Fruit fly (Drosophila melanogaster) whole organism, embryonic: ENCODE data around the gene CG34290.

ENCODE experiments used
- ATbp ChIP-seq: fragments of 200-800 bp; sonication (Bioruptor generic); optimal IDR thresholded peaks from 2 replicates; lab custom pipeline; 2017; ENCODE audit warnings: missing biosample characterization, mild to moderate bottlenecking, missing genetic modification characterization, missing genetic modification reagents
- BEAF-32 ChIP-seq: fragments of 200-800 bp; sonication (Bioruptor generic); optimal IDR thresholded peaks from 3 replicates; lab custom pipeline; 2017; ENCODE audit warnings: missing biosample characterization, missing genetic modification characterization, mild to moderate bottlenecking, moderate library complexity, missing genetic modification reagents
- Blimp-1 ChIP-seq: fragments of 200-800 bp; sonication (Bioruptor generic); optimal IDR thresholded peaks from 3 replicates; lab custom pipeline; 2018; ENCODE audit warnings: missing biosample characterization, missing genetic modification characterization, mild to moderate bottlenecking, moderate library complexity, missing genetic modification reagents
- CG10274 ChIP-seq: fragments of 200-800 bp; sonication (Bioruptor generic); optimal IDR thresholded peaks from 3 replicates; lab custom pipeline; 2017; ENCODE audit warnings: missing biosample characterization, mild to moderate bottlenecking, missing genetic modification characterization
- CG11456 ChIP-seq: fragments of 200-800 bp; sonication (Bioruptor generic); IDR thresholded peaks from 3 replicates; pipeline ENCODE4 v1.3.6; 2022; ENCODE audit warnings: missing biosample characterization, missing genetic modification characterization
- CG12104 ChIP-seq: fragments of 200-800 bp; sonication (Bioruptor generic); optimal IDR thresholded peaks from 3 replicates; lab custom pipeline; 2016; ENCODE audit warnings: missing biosample characterization, missing genetic modification characterization
- CG12155 ChIP-seq: fragments of 200-800 bp; sonication (Bioruptor generic); optimal IDR thresholded peaks from 3 replicates; lab custom pipeline; 2016; ENCODE audit warnings: missing biosample characterization, missing genetic modification characterization
- CG12659 ChIP-seq: fragments of 200-800 bp; sonication (Bioruptor generic); optimal IDR thresholded peaks from 3 replicates; lab custom pipeline; 2017; ENCODE audit warnings: mild to moderate bottlenecking, missing biosample characterization, missing genetic modification reagents, missing genetic modification characterization
- CG14014 ChIP-seq: fragments of 200-800 bp; sonication (Bioruptor generic); IDR thresholded peaks from 2 replicates; pipeline ENCODE4 v1.3.6; 2022; ENCODE audit warnings: missing biosample characterization, missing genetic modification characterization
- CG15011 ChIP-seq: fragments of 200-800 bp; sonication (Bioruptor generic); optimal IDR thresholded peaks from 3 replicates; lab custom pipeline; 2018; ENCODE audit warnings: missing biosample characterization, mild to moderate bottlenecking, missing genetic modification characterization
- CG1647 ChIP-seq: fragments of 200-800 bp; sonication (Bioruptor generic); optimal IDR thresholded peaks from 3 replicates; lab custom pipeline; 2016; ENCODE audit warnings: missing biosample characterization, missing genetic modification characterization
- CG16863 ChIP-seq: fragments of 200-800 bp; sonication (Bioruptor generic); optimal IDR thresholded peaks from 3 replicates; lab custom pipeline; 2016; ENCODE audit warnings: missing biosample characterization, missing genetic modification characterization
- CG17186 ChIP-seq: fragments of 200-800 bp; sonication (Bioruptor generic); optimal IDR thresholded peaks from 3 replicates; lab custom pipeline; 2017; ENCODE audit warnings: missing biosample characterization, missing genetic modification reagents, missing genetic modification characterization
- CG17912 ChIP-seq: fragments of 200-800 bp; sonication (Bioruptor generic); optimal IDR thresholded peaks from 2 replicates; lab custom pipeline; 2018; ENCODE audit warnings: missing biosample characterization, mild to moderate bottlenecking, missing genetic modification characterization
- CG32532 ChIP-seq: fragments of 200-800 bp; sonication (Bioruptor generic); IDR thresholded peaks from 2 replicates; pipeline ENCODE4 v1.3.6; 2022; ENCODE audit warnings: missing biosample characterization, missing genetic modification characterization
- CG32767 ChIP-seq: fragments of 200-800 bp; sonication (Bioruptor generic); IDR thresholded peaks from 2 replicates; pipeline ENCODE4 v1.3.6; 2022; ENCODE audit warnings: missing biosample characterization, missing genetic modification characterization
- CG3995 ChIP-seq: fragments of 200-800 bp; sonication (Bioruptor generic); optimal IDR thresholded peaks from 3 replicates; lab custom pipeline; 2016; ENCODE audit warnings: missing biosample characterization, missing genetic modification characterization
- CG42726 ChIP-seq: fragments of 200-800 bp; sonication (Bioruptor generic); IDR thresholded peaks from 2 replicates; pipeline ENCODE4 v1.3.6; 2022; ENCODE audit warnings: missing biosample characterization, missing genetic modification characterization; ENCODE audit not compliant: partially characterized antibody
- CG6683 ChIP-seq: fragments of 200-800 bp; sonication (Bioruptor generic); optimal IDR thresholded peaks from 2 replicates; lab custom pipeline; 2017; ENCODE audit warnings: missing biosample characterization, mild to moderate bottlenecking, missing genetic modification characterization, missing genetic modification reagents
- CG6854 ChIP-seq: fragments of 200-800 bp; sonication (Bioruptor generic); optimal IDR thresholded peaks from 3 replicates; lab custom pipeline; 2017; ENCODE audit warnings: missing biosample characterization, mild to moderate bottlenecking, missing genetic modification characterization
- CG7987 ChIP-seq: fragments of 200-800 bp; sonication (Bioruptor generic); optimal IDR thresholded peaks from 2 replicates; lab custom pipeline; 2018; ENCODE audit warnings: missing biosample characterization, mild to moderate bottlenecking, missing genetic modification characterization, moderate library complexity
- CG8089 ChIP-seq: fragments of 200-800 bp; sonication (Bioruptor generic); optimal IDR thresholded peaks from 3 replicates; lab custom pipeline; 2016; ENCODE audit warnings: missing biosample characterization, missing genetic modification characterization
- CrebB ChIP-seq: fragments of 200-800 bp; sonication (Bioruptor generic); optimal IDR thresholded peaks from 3 replicates; lab custom pipeline; 2018; ENCODE audit warnings: missing biosample characterization, mild to moderate bottlenecking, missing genetic modification characterization
- D ChIP-seq, 2 experiments: fragments of 200-800 bp in 1 of 2; fragments of >200 bp in 1 of 2; sonication (Bioruptor generic) in 1 of 2; optimal IDR thresholded peaks; 2 replicates in 1 of 2; 3 replicates in 1 of 2; lab custom pipeline; 2017; ENCODE audit warnings: mild to moderate bottlenecking in 1 of 2, missing biosample characterization in 1 of 2, missing genetic modification characterization in 1 of 2, missing genetic modification reagents in 1 of 2
- D19B ChIP-seq: fragments of 200-800 bp; sonication (Bioruptor generic); optimal IDR thresholded peaks from 2 replicates; lab custom pipeline; 2017; ENCODE audit warnings: missing biosample characterization, mild to moderate bottlenecking, missing genetic modification characterization
- ERR ChIP-seq: fragments of 200-800 bp; sonication (Bioruptor generic); optimal IDR thresholded peaks from 2 replicates; lab custom pipeline; 2016; ENCODE audit warnings: missing biosample characterization, missing genetic modification characterization
- Fer1 ChIP-seq: fragments of 200-800 bp; sonication (Bioruptor generic); optimal IDR thresholded peaks from 2 replicates; lab custom pipeline; 2017; ENCODE audit warnings: missing biosample characterization, mild to moderate bottlenecking, missing genetic modification characterization
- HLH54F ChIP-seq: fragments of 200-800 bp; sonication (Bioruptor generic); optimal IDR thresholded peaks from 3 replicates; lab custom pipeline; 2016; ENCODE audit warnings: missing biosample characterization, missing genetic modification characterization
- Lpt ChIP-seq: fragments of >200 bp; optimal IDR thresholded peaks from 2 replicates; lab custom pipeline; 2018; ENCODE audit warnings: missing biosample characterization, missing genetic modification characterization
- Mad ChIP-seq: fragments of 200-800 bp; sonication (Bioruptor generic); optimal IDR thresholded peaks from 2 replicates; lab custom pipeline; 2016; ENCODE audit warnings: missing biosample characterization, missing genetic modification characterization
- Nf-YC ChIP-seq: fragments of 200-800 bp; optimal IDR thresholded peaks from 3 replicates; lab custom pipeline; 2019; ENCODE audit warnings: missing biosample characterization, mild to moderate bottlenecking, missing genetic modification characterization, moderate library complexity
- Opbp ChIP-seq: fragments of 200-800 bp; sonication (Bioruptor generic); IDR thresholded peaks from 3 replicates; pipeline ENCODE4 v1.3.6; 2022; ENCODE audit warnings: missing biosample characterization, missing genetic modification characterization; ENCODE audit not compliant: partially characterized antibody
- Ptx1 ChIP-seq: fragments of 200-800 bp; sonication (Bioruptor generic); IDR thresholded peaks from 2 replicates; pipeline ENCODE4 v1.3.6; 2022; ENCODE audit warnings: missing biosample characterization, missing genetic modification characterization
- Sox100B ChIP-seq: fragments of 200-800 bp; sonication (Bioruptor generic); optimal IDR thresholded peaks from 3 replicates; lab custom pipeline; 2018; ENCODE audit warnings: missing biosample characterization, mild to moderate bottlenecking, missing genetic modification characterization
- Taf1 ChIP-seq: fragments of 200-800 bp; sonication (Bioruptor generic); IDR thresholded peaks from 2 replicates; pipeline ENCODE4 v1.3.6; 2022; ENCODE audit warnings: missing biosample characterization, missing genetic modification characterization
- al ChIP-seq: fragments of 200-800 bp; sonication (Bioruptor generic); IDR thresholded peaks from 2 replicates; pipeline ENCODE4 v1.3.6; 2022; ENCODE audit warnings: missing biosample characterization, missing genetic modification characterization
- crc ChIP-seq: fragments of 200-800 bp; sonication (Bioruptor generic); optimal IDR thresholded peaks from 2 replicates; lab custom pipeline; 2016; ENCODE audit warnings: missing biosample characterization, missing genetic modification characterization
- crol ChIP-seq: fragments of 200-800 bp; sonication (Bioruptor generic); IDR thresholded peaks from 2 replicates; pipeline ENCODE4 v1.3.6; 2022; ENCODE audit warnings: missing biosample characterization, missing genetic modification characterization
- dm ChIP-seq: fragments of 200-800 bp; sonication (Bioruptor generic); optimal IDR thresholded peaks from 3 replicates; lab custom pipeline; 2016; ENCODE audit warnings: missing biosample characterization, missing genetic modification characterization
- esg ChIP-seq: fragments of 200-800 bp; sonication (Bioruptor generic); conservative IDR thresholded peaks from 2 replicates; pipeline ENCODE4 v1.3.6; 2022; ENCODE audit warnings: missing biosample characterization, missing genetic modification characterization
- gcm ChIP-seq: fragments of 200-800 bp; sonication (Bioruptor generic); optimal IDR thresholded peaks from 2 replicates; lab custom pipeline; 2019; ENCODE audit warnings: missing biosample characterization, mild to moderate bottlenecking, missing genetic modification characterization, moderate library complexity
- grau ChIP-seq: fragments of 200-800 bp; optimal IDR thresholded peaks from 3 replicates; lab custom pipeline; 2019; ENCODE audit warnings: missing biosample characterization, mild to moderate bottlenecking, missing genetic modification characterization, moderate library complexity
- ham ChIP-seq: fragments of 200-800 bp; sonication (Bioruptor generic); IDR thresholded peaks from 2 replicates; pipeline ENCODE4 v1.3.6; 2022; ENCODE audit warnings: missing biosample characterization, missing genetic modification characterization
- luna ChIP-seq: fragments of 200-800 bp; sonication (Bioruptor generic); optimal IDR thresholded peaks from 2 replicates; lab custom pipeline; 2016; ENCODE audit warnings: missing biosample characterization, missing genetic modification characterization
- nmo ChIP-seq: fragments of 200-800 bp; sonication (Bioruptor generic); optimal IDR thresholded peaks from 2 replicates; lab custom pipeline; 2018; ENCODE audit warnings: missing biosample characterization, mild to moderate bottlenecking, missing genetic modification characterization, moderate library complexity
- nom ChIP-seq: fragments of 200-800 bp; sonication (Bioruptor generic); optimal IDR thresholded peaks from 2 replicates; lab custom pipeline; 2017; ENCODE audit warnings: missing biosample characterization, missing genetic modification characterization, mild to moderate bottlenecking, moderate library complexity, missing genetic modification reagents
- p53 ChIP-seq: fragments of 200-800 bp; sonication (Bioruptor generic); optimal IDR thresholded peaks from 2 replicates; lab custom pipeline; 2016; ENCODE audit warnings: missing biosample characterization, missing genetic modification characterization
- pho ChIP-seq: fragments of 200-800 bp; sonication (Bioruptor generic); optimal IDR thresholded peaks from 2 replicates; lab custom pipeline; 2016; ENCODE audit warnings: missing biosample characterization, missing genetic modification characterization
- rib ChIP-seq: fragments of 200-800 bp; sonication (Bioruptor generic); IDR thresholded peaks from 2 replicates; pipeline ENCODE4 v1.3.6; 2022; ENCODE audit warnings: missing biosample characterization, missing genetic modification characterization
- sisA ChIP-seq: fragments of 200-800 bp; sonication (Bioruptor generic); IDR thresholded peaks from 2 replicates; pipeline ENCODE4 v1.3.6; 2022; ENCODE audit warnings: missing biosample characterization, missing genetic modification characterization
- zen2 ChIP-seq: fragments of 200-800 bp; sonication (Bioruptor generic); IDR thresholded peaks from 3 replicates; pipeline ENCODE4 v1.3.6; 2022; ENCODE audit warnings: missing biosample characterization, missing genetic modification characterization; ENCODE audit not compliant: partially characterized antibody

Gene CG34290

DNA sequence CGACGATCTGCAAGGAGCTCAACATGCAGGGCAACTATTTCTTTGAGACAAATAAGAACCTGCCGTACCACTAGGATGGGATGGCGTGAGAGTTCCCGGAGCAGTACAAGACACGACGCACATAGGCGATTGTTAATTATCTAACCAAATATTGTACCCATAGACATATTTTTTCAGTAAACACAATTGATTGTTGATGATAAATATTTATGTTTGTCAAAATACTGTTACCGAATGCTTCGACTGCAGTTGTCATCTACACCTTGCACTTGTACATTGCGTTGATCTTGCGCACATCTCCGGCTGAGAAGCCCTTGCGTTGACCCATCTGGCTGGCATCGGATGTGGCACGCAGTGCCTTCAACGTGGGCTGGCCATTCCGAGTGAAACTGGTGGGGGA, 3.6 kb upstream of the CG34290 start (continued):
- no peak for TF ChIP-seq Opbp (GFP tag; lab: Robert Waterston, UW)
- no peak for TF ChIP-seq CG1647 (GFP tag; lab: Kevin White, UChicago)
- no peak for TF ChIP-seq CG3995 (GFP tag; lab: Kevin White, UChicago)
- no peak for TF ChIP-seq BEAF-32 (GFP tag; lab: Kevin White, UChicago)
- no peak for TF ChIP-seq CG12104 (GFP tag; lab: Kevin White, UChicago)
- no peak for TF ChIP-seq pho (GFP tag; lab: Kevin White, UChicago)
- TF ChIP-seq CG7987 (GFP tag; lab: Kevin White, UChicago): no peak
- TF ChIP-seq crc (GFP tag; lab: Kevin White, UChicago): no peak
- TF ChIP-seq HLH54F: no peak
- TF ChIP-seq ERR (GFP tag; lab: Kevin White, UChicago): no peak
- no peak for TF ChIP-seq luna (GFP tag; lab: Kevin White, UChicago)
- TF ChIP-seq CG32532 (GFP tag; lab: Robert Waterston, UW): no peak
- no peak for TF ChIP-seq Fer1 (GFP tag; lab: Kevin White, UChicago)
- no peak for TF ChIP-seq Taf1 (GFP tag; lab: Robert Waterston, UW)
- no peak for TF ChIP-seq D19B (GFP tag; lab: Kevin White, UChicago)
- TF ChIP-seq CG32767: no peak
- peak; percentile 54 for TF ChIP-seq Sox100B (GFP tag; lab: Kevin White, UChicago)
- no peak for TF ChIP-seq dm (GFP tag; lab: Kevin White, UChicago)
- TF ChIP-seq Nf-YC (tag; lab: Kevin White, UChicago): no peak
- no peak for TF ChIP-seq D (optimal IDR thresholded peaks at IDR 0.05; lab: Kevin White, UChicago)
- TF ChIP-seq D (GFP tag; optimal IDR thresholded peaks at IDR 0.05; lab: Kevin White, UChicago): peak; percentile 46
- TF ChIP-seq CG16863 (GFP tag; lab: Kevin White, UChicago): no peak
- TF ChIP-seq CG42726 (GFP tag; lab: Robert Waterston, UW): no peak
- no peak for TF ChIP-seq nmo
- no peak for TF ChIP-seq CG12659 (GFP tag; lab: Kevin White, UChicago)
- TF ChIP-seq CG12155: no peak
- TF ChIP-seq p53 (GFP tag; lab: Kevin White, UChicago): no peak
- TF ChIP-seq CG17186: peak; percentile 23
- no peak for TF ChIP-seq al (GFP tag; lab: Robert Waterston, UW)
- peak; percentile 71 for TF ChIP-seq Blimp-1
- TF ChIP-seq crol (GFP tag; lab: Robert Waterston, UW): no peak
- TF ChIP-seq CG8089 (GFP tag; lab: Kevin White, UChicago): peak; percentile 15
- no peak for TF ChIP-seq esg (GFP tag; lab: Robert Waterston, UW)
- no peak for TF ChIP-seq nom (GFP tag; lab: Kevin White, UChicago)
- peak; percentile 76 for TF ChIP-seq ATbp (GFP tag; lab: Kevin White, UChicago)
- TF ChIP-seq rib (GFP tag; lab: Robert Waterston, UW): no peak
- no peak for TF ChIP-seq Mad (GFP tag; lab: Kevin White, UChicago)
- TF ChIP-seq CG10274: no peak
- no peak for TF ChIP-seq grau (tag; lab: Kevin White, UChicago)
- no peak for TF ChIP-seq Lpt
- no peak for TF ChIP-seq CrebB (tag; lab: Kevin White, UChicago)
- no peak for TF ChIP-seq sisA (GFP tag; lab: Robert Waterston, UW)
- no peak for TF ChIP-seq CG6854 (GFP tag; lab: Kevin White, UChicago)
- no peak for TF ChIP-seq ham (GFP tag; lab: Robert Waterston, UW)
- TF ChIP-seq zen2 (GFP tag; lab: Robert Waterston, UW): no peak
- no peak for TF ChIP-seq CG14014 (GFP tag; lab: Robert Waterston, UW)
- no peak for TF ChIP-seq CG17912 (GFP tag; lab: Kevin White, UChicago)
- peak; percentile 35 for TF ChIP-seq gcm (GFP tag; lab: Kevin White, UChicago)
- TF ChIP-seq Ptx1 (GFP tag; lab: Robert Waterston, UW): no peak
- TF ChIP-seq CG15011 (GFP tag; lab: Kevin White, UChicago): no peak
- 0 out of 3 replicates have a peak, but pooled peaks have one; percentile 18 for TF ChIP-seq CG11456 (GFP tag; lab: Robert Waterston, UW)
- TF ChIP-seq CG6683 (GFP tag; lab: Kevin White, UChicago): no peak
